Worm (Caenorhabditis elegans) whole organism, L4 larva: ENCODE measurements around the gene F08F8.6.

Experiments
- ceh-32 ChIP-seq: sonication (generic microtip); optimal IDR thresholded peaks from 2 replicates; lab custom pipeline; 2016; ENCODE audit warnings: mild to moderate bottlenecking, missing genetic modification characterization, missing compliant biosample characterization; ENCODE audit not compliant: poor library complexity
- ceh-62 ChIP-seq: sonication (generic microtip); optimal IDR thresholded peaks from 2 replicates; lab custom pipeline; 2017; ENCODE audit warnings: missing biosample characterization, missing genetic modification characterization
- fos-1 ChIP-seq: fragments of 150-350 bp; optimal IDR thresholded peaks from 2 replicates; lab custom pipeline; 2014; ENCODE audit warnings: missing biosample characterization, missing genetic modification characterization

ce11 chrIII:7336214-7336613 lies 7.3 kb upstream of the F08F8.6 start, which contains the start of gene gsp-2:
- TF ChIP-seq ceh-62 (tag; lab: Kevin White, UChicago) = no peak
- TF ChIP-seq ceh-32 (tag; lab: Kevin White, UChicago) = no peak
- TF ChIP-seq fos-1 (tag; lab: Kevin White, UChicago) = no peak
